Fruit fly (Drosophila melanogaster): ENCODE results near the gene Ptp61F.

The Ptp61F gene

DNA sequence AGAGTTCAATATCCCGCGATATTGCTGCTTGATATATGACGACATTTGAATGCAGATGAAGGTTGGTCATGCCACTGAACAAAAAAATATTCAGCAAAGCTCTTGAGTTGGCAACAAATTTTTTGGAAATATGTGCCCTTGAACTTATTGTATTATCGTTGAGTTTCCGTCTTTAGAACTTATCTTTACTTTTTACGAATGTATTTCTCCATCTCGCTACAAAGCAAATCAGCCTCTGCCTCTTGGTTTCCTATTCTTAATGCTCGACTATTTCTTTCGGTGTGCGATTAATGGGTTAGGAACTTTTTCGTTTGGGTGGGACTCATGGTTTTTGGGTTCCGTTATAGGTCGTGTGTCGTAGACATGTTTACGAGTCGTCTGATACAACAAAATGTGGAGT is 151.9 kb downstream of the Ptp61F start (continued):
- TF ChIP-seq CG15696 (tag; optimal IDR thresholded peaks at IDR 0.05) (peak; percentile 8), CG17802 (tag; optimal IDR thresholded peaks at IDR 0.05) (peak; percentile 56), Dip2 (GFP tag; IDR thresholded peaks at IDR 0.05) (no peak), tap (tag; optimal IDR thresholded peaks at IDR 0.05) (peak; percentile 67), Gsc (GFP tag; IDR thresholded peaks at IDR 0.05) (no peak), inv (GFP tag; IDR thresholded peaks at IDR 0.05; ENCODE audit: partially characterized antibody) (no peak), ERR (GFP tag; optimal IDR thresholded peaks at IDR 0.05) (peak; percentile 42), CG13287 (GFP tag; IDR thresholded peaks at IDR 0.05; ENCODE audit: partially characterized antibody) (no peak), dmrt11E (tag; optimal IDR thresholded peaks at IDR 0.05) (peak; percentile 88), Blimp-1 (GFP tag; optimal IDR thresholded peaks at IDR 0.05) (peak; percentile 88), MTF-1 (GFP tag; optimal IDR thresholded peaks at IDR 0.05; ENCODE audit: borderline replicate concordance) (peak; percentile 35), CG7271 (tag; optimal IDR thresholded peaks at IDR 0.05) (peak; percentile 18), fru (optimal IDR thresholded peaks at IDR 0.05) (no peak), onecut (GFP tag; IDR thresholded peaks at IDR 0.05) (peak; percentile 62), zfh2 (GFP tag; optimal IDR thresholded peaks at IDR 0.05) (no peak), Atf-2 (GFP tag; optimal IDR thresholded peaks at IDR 0.05) (peak; percentile 57), CG43689 (GFP tag; IDR thresholded peaks at IDR 0.05) (no peak), aop (GFP tag; IDR thresholded peaks at IDR 0.05) (no peak), HmgZ (tag; optimal IDR thresholded peaks at IDR 0.05) (peak; percentile 33), CG3995 (GFP tag; optimal IDR thresholded peaks at IDR 0.05) (no peak), unc-4 (GFP tag; IDR thresholded peaks at IDR 0.05; ENCODE audit: partially characterized antibody) (no peak), CG10462 (GFP tag; optimal IDR thresholded peaks at IDR 0.05) (peak; percentile 47), CG15073 (GFP tag; optimal IDR thresholded peaks at IDR 0.05) (no peak), CG1792 (GFP tag; optimal IDR thresholded peaks at IDR 0.05) (peak; percentile 53), CG3163 (GFP tag; optimal IDR thresholded peaks at IDR 0.05) (peak; percentile 54), CG30403 (GFP tag; optimal IDR thresholded peaks at IDR 0.05) (peak; percentile 68), E2f1 (GFP tag; IDR thresholded peaks at IDR 0.05) (peak; percentile 44), ATbp (GFP tag; optimal IDR thresholded peaks at IDR 0.05) (peak; percentile 49), CG18764 (GFP tag; optimal IDR thresholded peaks at IDR 0.05) (peak; percentile 50), nau (GFP tag; optimal IDR thresholded peaks at IDR 0.05) (peak; percentile 25), D (optimal IDR thresholded peaks at IDR 0.05) (no peak), D (GFP tag; optimal IDR thresholded peaks at IDR 0.05) (peak; percentile 65), al (GFP tag; IDR thresholded peaks at IDR 0.05) (peak; percentile 15; the same call in 1 of the 2 replicates), CG10543 (GFP tag; optimal IDR thresholded peaks at IDR 0.05) (no peak), Usf (GFP tag; optimal IDR thresholded peaks at IDR 0.05) (peak; percentile 45), CG12744 (GFP tag; optimal IDR thresholded peaks at IDR 0.05) (no peak), sisA (GFP tag; IDR thresholded peaks at IDR 0.05) (peak; percentile 74), sens-2 (GFP tag; IDR thresholded peaks at IDR 0.05) (peak; percentile 72), jigr1 (GFP tag; IDR thresholded peaks at IDR 0.05) (no peak), stc (GFP tag; IDR thresholded peaks at IDR 0.05) (peak; percentile 51; the same call in 1 of the 2 replicates), insv (GFP tag; optimal IDR thresholded peaks at IDR 0.05) (no peak), CG17361 (GFP tag; IDR thresholded peaks at IDR 0.05) (peak; percentile 82), CG10979 (tag; optimal IDR thresholded peaks at IDR 0.05) (peak; percentile 88), unpg (GFP tag; optimal IDR thresholded peaks at IDR 0.05) (peak; percentile 77), Myb (GFP tag; optimal IDR thresholded peaks at IDR 0.05) (peak; percentile 29), CG7987 (GFP tag; optimal IDR thresholded peaks at IDR 0.05) (no peak), CG4404 (GFP tag; IDR thresholded peaks at IDR 0.05) (no peak), CG3065 (GFP tag; optimal IDR thresholded peaks at IDR 0.05) (peak; percentile 27), CG33213 (GFP tag; optimal IDR thresholded peaks at IDR 0.05) (peak; percentile 45), CG14860 (GFP tag; IDR thresholded peaks at IDR 0.05; ENCODE audit: partially characterized antibody) (no peak), Lpt (GFP tag; optimal IDR thresholded peaks at IDR 0.05) (no peak), Mes4 (GFP tag; optimal IDR thresholded peaks at IDR 0.05) (peak; percentile 69)

Measured in whole organism, embryonic.